Worm (Caenorhabditis elegans): ENCODE measurements around the gene M05D6.8.

M05D6.8 gene

DNA sequence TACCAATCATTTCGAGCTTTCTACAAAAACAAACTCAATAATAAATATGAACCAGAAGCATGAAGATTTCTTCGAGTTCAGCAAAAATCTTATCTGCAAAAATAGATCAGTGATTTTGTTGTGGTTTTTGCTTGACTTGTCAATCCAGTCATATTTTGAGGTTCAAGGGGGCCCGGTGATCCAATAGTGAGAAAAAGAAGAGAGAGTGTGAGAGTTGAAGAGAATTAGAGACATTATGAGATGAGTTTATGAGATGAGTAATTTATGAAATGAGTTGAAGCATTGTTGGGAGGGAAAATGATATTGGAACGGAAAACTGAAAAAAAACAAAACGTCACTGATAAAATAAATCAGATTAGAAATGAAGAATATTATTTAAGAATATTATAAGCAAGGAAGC, 37.9 kb upstream of the M05D6.8 start, which contains the start of gene T13H5.1:
TSS of gene T13H5.1 (minus strand) at position 101 of the 400 bp plus-strand sequence.
- no peak for TF ChIP-seq aly-2 (tag; optimal IDR thresholded peaks at IDR 0.05)
- peak; percentile 12 for TF ChIP-seq aha-1 (tag)

DNA sequence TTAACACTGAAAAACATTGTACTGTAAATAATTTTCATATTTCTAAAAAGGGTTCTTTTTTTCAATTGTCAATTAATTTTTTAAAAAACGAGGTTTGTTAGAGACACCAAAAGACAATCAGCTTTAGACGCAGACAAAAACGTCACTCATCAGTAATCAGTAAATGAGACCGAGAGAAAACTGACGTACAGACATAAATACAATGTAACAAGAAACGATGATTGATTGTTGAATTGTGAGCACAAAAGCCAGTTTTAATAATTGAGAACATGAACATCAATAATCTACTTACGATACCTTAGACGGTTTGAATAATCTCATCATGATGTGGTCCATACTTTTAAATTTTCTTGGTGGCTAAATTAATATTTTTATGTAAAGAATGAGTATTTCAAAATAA, 35.7 kb upstream of the M05D6.8 start:
- TF ChIP-seq unc-62 (GFP tag; optimal IDR thresholded peaks at IDR 0.05 in 1 of 2), result peak in 1 of 2 experiments; percentile 87
- no peak for TF ChIP-seq unc-62 (tag; optimal IDR thresholded peaks at IDR 0.05)
- no peak for TF ChIP-seq egl-43 (GFP tag; IDR thresholded peaks at IDR 0.05)
- TF ChIP-seq hif-1 (tag; optimal IDR thresholded peaks at IDR 0.05), result no peak
- TF ChIP-seq dve-1 (tag; optimal IDR thresholded peaks at IDR 0.05; ENCODE audit: insufficient read depth), result peak; percentile 67
- peak; percentile 16 for TF ChIP-seq nhr-28 (tag; optimal IDR thresholded peaks at IDR 0.05)
- TF ChIP-seq dmd-6 (GFP tag; IDR thresholded peaks at IDR 0.05), result peak; percentile 56; the same call in 1 of the 2 replicates
- TF ChIP-seq nhr-48 (tag; optimal IDR thresholded peaks at IDR 0.05), result peak; percentile 21
- TF ChIP-seq hlh-11 (tag; optimal IDR thresholded peaks at IDR 0.05), result peak; percentile 2
- no peak for TF ChIP-seq daf-16 (GFP tag; optimal IDR thresholded peaks at IDR 0.05)
- TF ChIP-seq daf-16 (tag; optimal IDR thresholded peaks at IDR 0.05), result peak; percentile 35

DNA sequence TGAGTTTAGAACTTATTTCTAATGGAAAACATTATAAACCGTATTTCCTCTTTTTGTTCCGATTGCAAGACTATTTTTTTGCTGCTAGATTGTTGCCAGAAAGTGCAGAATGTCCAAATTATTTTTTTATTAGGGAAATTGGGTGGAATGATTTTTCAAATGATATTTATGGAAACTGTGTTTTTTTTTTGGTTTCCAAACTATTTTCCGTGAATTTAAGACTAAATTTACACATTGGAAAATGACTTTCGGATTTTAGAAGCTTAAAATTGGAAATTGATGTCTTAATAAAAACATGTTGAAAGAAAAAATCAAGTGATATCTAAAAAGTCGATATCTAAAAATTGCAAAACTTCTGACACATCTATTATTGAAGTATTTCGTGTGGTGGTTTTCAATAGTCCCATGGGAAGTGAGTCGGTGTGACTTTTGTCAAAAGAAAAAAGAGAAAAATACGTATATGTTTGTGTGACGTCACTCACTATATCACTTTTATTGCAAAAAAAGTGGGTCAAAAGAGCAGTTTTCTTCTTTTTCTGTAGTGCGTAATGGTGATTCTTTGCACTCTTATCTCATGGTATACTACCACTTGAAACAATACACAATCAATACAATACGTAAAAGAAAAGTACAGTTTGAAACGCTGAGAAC, 33.2 kb upstream of the M05D6.8 start:
- TF ChIP-seq ztf-7 (tag; optimal IDR thresholded peaks at IDR 0.05) (no peak), lin-1 (GFP tag; IDR thresholded peaks at IDR 0.05) (no peak), F26F4.8 (GFP tag; conservative IDR thresholded peaks at IDR 0.05) (no peak), ceh-44 (GFP tag; IDR thresholded peaks at IDR 0.05) (no peak), dmd-8 (GFP tag; IDR thresholded peaks at IDR 0.05) (no peak), attf-4 (tag; optimal IDR thresholded peaks at IDR 0.05) (no peak), lsy-2 (tag; optimal IDR thresholded peaks at IDR 0.05) (peak in 1 of 2 experiments; percentile 9), madf-9 (GFP tag; conservative IDR thresholded peaks at IDR 0.05) (no peak), tra-1 (GFP tag; IDR thresholded peaks at IDR 0.05) (no peak), spr-3 (GFP tag; optimal IDR thresholded peaks at IDR 0.05) (no peak), Y5F2A.4 (GFP tag; optimal IDR thresholded peaks at IDR 0.05) (no peak), T26A8.4 (GFP tag; IDR thresholded peaks at IDR 0.05) (no peak), tag-97 (GFP tag; IDR thresholded peaks at IDR 0.05) (no peak), nhr-111 (GFP tag; optimal IDR thresholded peaks at IDR 0.05) (no peak), arid-1 (GFP tag; conservative IDR thresholded peaks at IDR 0.05) (no peak), spr-1 (tag; optimal IDR thresholded peaks at IDR 0.05) (no peak), unc-62 (GFP tag; optimal IDR thresholded peaks at IDR 0.05 in 1 of 2) (peak in 1 of 2 experiments; percentile 94), unc-62 (tag; optimal IDR thresholded peaks at IDR 0.05) (no peak), snpc-1.2 (GFP tag; IDR thresholded peaks at IDR 0.05) (no peak), ama-1 (optimal IDR thresholded peaks at IDR 0.05) (no peak), lin-29 (GFP tag; IDR thresholded peaks at IDR 0.05) (no peak), T20F7.1 (GFP tag; optimal IDR thresholded peaks at IDR 0.05) (no peak), nhr-237 (tag; optimal IDR thresholded peaks at IDR 0.05) (no peak), php-3 (GFP tag; IDR thresholded peaks at IDR 0.05) (no peak), ceh-62 (tag; optimal IDR thresholded peaks at IDR 0.05) (no peak), daf-19 (GFP tag; conservative IDR thresholded peaks at IDR 0.05) (no peak), ceh-28 (tag; optimal IDR thresholded peaks at IDR 0.05) (no peak), nhr-42 (GFP tag; IDR thresholded peaks at IDR 0.05) (no peak), fkh-10 (GFP tag; optimal IDR thresholded peaks at IDR 0.05) (no peak), Y105C5A.15 (GFP tag; IDR thresholded peaks at IDR 0.05) (no peak), fos-1 (tag; optimal IDR thresholded peaks at IDR 0.05) (no peak), lim-7 (GFP tag; IDR thresholded peaks at IDR 0.05) (no peak), daf-16 (GFP tag; optimal IDR thresholded peaks at IDR 0.05) (no peak), daf-16 (tag; optimal IDR thresholded peaks at IDR 0.05) (no peak), unc-39 (tag; optimal IDR thresholded peaks at IDR 0.05) (no peak), nhr-48 (tag; optimal IDR thresholded peaks at IDR 0.05) (no peak), aha-1 (tag) (peak; percentile 78), ceh-20 (GFP tag; IDR thresholded peaks at IDR 0.05) (0 out of 2 replicates have a peak, but pooled peaks have one; percentile 11), nhr-28 (tag; optimal IDR thresholded peaks at IDR 0.05) (peak; percentile 43), nhr-77 (tag; optimal IDR thresholded peaks at IDR 0.05) (no peak), daf-12 (tag; optimal IDR thresholded peaks at IDR 0.05) (no peak), F37D6.2 (tag; optimal IDR thresholded peaks at IDR 0.05) (no peak)

Measured in whole organism, L4 larva.